Fruit fly (Drosophila melanogaster) whole organism, embryonic: ENCODE measurements around the gene mxt.

Experiments used
- B-H2 ChIP-seq: fragments of 200-800 bp; sonication (Bioruptor generic); optimal IDR thresholded peaks from 2 replicates; lab custom pipeline; 2018; ENCODE audit warnings: missing biosample characterization, mild to moderate bottlenecking, missing genetic modification characterization
- CG10209 ChIP-seq: fragments of 200-800 bp; sonication (Bioruptor generic); optimal IDR thresholded peaks from 3 replicates; lab custom pipeline; 2017; ENCODE audit warnings: missing biosample characterization, mild to moderate bottlenecking, missing genetic modification characterization, missing genetic modification reagents
- CG10462 ChIP-seq: fragments of 200-800 bp; sonication (Bioruptor generic); optimal IDR thresholded peaks from 2 replicates; lab custom pipeline; 2016; ENCODE audit warnings: missing biosample characterization, missing genetic modification characterization
- CG10959 ChIP-seq: fragments of 200-800 bp; sonication (Bioruptor generic); IDR thresholded peaks from 2 replicates; pipeline ENCODE4 v1.3.6; 2022; ENCODE audit warnings: missing biosample characterization, missing genetic modification characterization
- CG11085 ChIP-seq: fragments of 200-800 bp; sonication (Bioruptor generic); IDR thresholded peaks from 2 replicates; pipeline ENCODE4 v1.3.6; 2022; ENCODE audit warnings: missing biosample characterization, missing genetic modification characterization
- CG11504 ChIP-seq: fragments of 200-800 bp; sonication (Bioruptor generic); optimal IDR thresholded peaks from 3 replicates; lab custom pipeline; 2019; ENCODE audit warnings: missing biosample characterization, mild to moderate bottlenecking, missing genetic modification characterization, moderate library complexity
- CG11723 ChIP-seq: fragments of 200-800 bp; sonication (Bioruptor generic); optimal IDR thresholded peaks from 2 replicates; lab custom pipeline; 2017; ENCODE audit warnings: missing biosample characterization, mild to moderate bottlenecking, missing genetic modification characterization
- CG12391 ChIP-seq: fragments of 200-800 bp; sonication (Bioruptor generic); optimal IDR thresholded peaks from 3 replicates; lab custom pipeline; 2018; ENCODE audit warnings: missing biosample characterization, mild to moderate bottlenecking, missing genetic modification characterization, moderate library complexity
- CG12769 ChIP-seq: fragments of 200-800 bp; sonication (Bioruptor generic); optimal IDR thresholded peaks from 2 replicates; lab custom pipeline; 2019; ENCODE audit warnings: missing biosample characterization, mild to moderate bottlenecking, missing genetic modification characterization, moderate library complexity
- CG13287 ChIP-seq: fragments of 200-800 bp; sonication (Bioruptor generic); IDR thresholded peaks from 2 replicates; pipeline ENCODE4 v1.3.6; 2022; ENCODE audit warnings: missing biosample characterization, missing genetic modification characterization; ENCODE audit not compliant: partially characterized antibody
- CG13624 ChIP-seq: fragments of 200-800 bp; sonication (Bioruptor generic); optimal IDR thresholded peaks from 2 replicates; lab custom pipeline; 2016; ENCODE audit warnings: missing biosample characterization, missing genetic modification characterization
- CG14860 ChIP-seq: fragments of 200-800 bp; sonication (Bioruptor generic); IDR thresholded peaks from 3 replicates; pipeline ENCODE4 v1.3.6; 2022; ENCODE audit warnings: missing biosample characterization, missing genetic modification characterization; ENCODE audit not compliant: partially characterized antibody
- CG15696 ChIP-seq: fragments of 200-800 bp; sonication (Bioruptor generic); optimal IDR thresholded peaks from 2 replicates; lab custom pipeline; 2019; ENCODE audit warnings: missing biosample characterization, mild to moderate bottlenecking, missing genetic modification characterization, moderate library complexity
- CG1602 ChIP-seq: fragments of 200-800 bp; sonication (Bioruptor generic); optimal IDR thresholded peaks from 3 replicates; lab custom pipeline; 2016; ENCODE audit warnings: missing biosample characterization, missing genetic modification characterization
- CG16813 ChIP-seq: fragments of 200-800 bp; sonication (Bioruptor generic); IDR thresholded peaks from 3 replicates; pipeline ENCODE4 v1.3.6; 2022; ENCODE audit warnings: missing biosample characterization, missing genetic modification characterization; ENCODE audit not compliant: partially characterized antibody
- CG17612 ChIP-seq: fragments of 200-800 bp; sonication (Bioruptor generic); IDR thresholded peaks from 2 replicates; pipeline ENCODE4 v1.3.6; 2022; ENCODE audit warnings: missing biosample characterization, missing genetic modification characterization
- CG18599 ChIP-seq: fragments of 200-800 bp; sonication (Bioruptor generic); optimal IDR thresholded peaks from 3 replicates; lab custom pipeline; 2017; ENCODE audit warnings: missing biosample characterization, missing genetic modification characterization, mild to moderate bottlenecking, moderate library complexity, missing genetic modification reagents
- CG18619 ChIP-seq: fragments of 200-800 bp; sonication (Bioruptor generic); optimal IDR thresholded peaks from 3 replicates; lab custom pipeline; 2017; ENCODE audit warnings: missing biosample characterization, mild to moderate bottlenecking, missing genetic modification characterization
- CG2116 ChIP-seq: fragments of 200-800 bp; sonication (Bioruptor generic); optimal IDR thresholded peaks from 3 replicates; lab custom pipeline; 2018; ENCODE audit warnings: missing biosample characterization, mild to moderate bottlenecking, missing genetic modification characterization
- CG32532 ChIP-seq: fragments of 200-800 bp; sonication (Bioruptor generic); IDR thresholded peaks from 2 replicates; pipeline ENCODE4 v1.3.6; 2022; ENCODE audit warnings: missing biosample characterization, missing genetic modification characterization
- CG7963 ChIP-seq: fragments of 200-800 bp; sonication (Bioruptor generic); IDR thresholded peaks from 3 replicates; pipeline ENCODE4 v1.3.6; 2022; ENCODE audit warnings: missing biosample characterization, missing genetic modification characterization; ENCODE audit not compliant: partially characterized antibody
- CG8089 ChIP-seq: fragments of 200-800 bp; sonication (Bioruptor generic); optimal IDR thresholded peaks from 3 replicates; lab custom pipeline; 2016; ENCODE audit warnings: missing biosample characterization, missing genetic modification characterization
- Doc2 ChIP-seq: fragments of 200-800 bp; sonication (Bioruptor generic); IDR thresholded peaks from 2 replicates; pipeline ENCODE4 v1.3.6; 2022; ENCODE audit warnings: missing biosample characterization, missing genetic modification characterization
- Doc3 ChIP-seq: fragments of 200-800 bp; sonication (Bioruptor generic); IDR thresholded peaks from 3 replicates; pipeline ENCODE4 v1.3.6; 2022; ENCODE audit warnings: missing biosample characterization, missing genetic modification characterization; ENCODE audit not compliant: partially characterized antibody
- ERR ChIP-seq: fragments of 200-800 bp; sonication (Bioruptor generic); optimal IDR thresholded peaks from 2 replicates; lab custom pipeline; 2016; ENCODE audit warnings: missing biosample characterization, missing genetic modification characterization
- Eip74EF ChIP-seq, 2 experiments: fragments of 200-800 bp in 1 of 2; fragments of >200 bp in 1 of 2; sonication (Bioruptor generic) in 1 of 2; optimal IDR thresholded peaks; 2 replicates each; lab custom pipeline; 2017 to 2019; ENCODE audit warnings: missing biosample characterization in 2 of 2, missing genetic modification characterization in 2 of 2, mild to moderate bottlenecking in 1 of 2, moderate library complexity in 1 of 2
- Hr78 ChIP-seq, 2 experiments: fragments of 200-800 bp in 1 of 2; fragments of >200 bp in 1 of 2; sonication (Bioruptor generic) in 1 of 2; optimal IDR thresholded peaks; 2 replicates each; lab custom pipeline; 2017 to 2019; ENCODE audit warnings: missing biosample characterization in 2 of 2, missing genetic modification characterization in 2 of 2, mild to moderate bottlenecking in 1 of 2, moderate library complexity in 1 of 2
- Jarid2 ChIP-seq: fragments of 200-800 bp; sonication (Bioruptor generic); optimal IDR thresholded peaks from 3 replicates; lab custom pipeline; 2017; ENCODE audit warnings: mild to moderate bottlenecking, missing biosample characterization, missing genetic modification reagents, missing genetic modification characterization
- Max ChIP-seq: fragments of 200-800 bp; sonication (Bioruptor generic); optimal IDR thresholded peaks from 2 replicates; lab custom pipeline; 2016; ENCODE audit warnings: missing biosample characterization, mild to moderate bottlenecking, missing genetic modification characterization
- NK7.1 ChIP-seq: fragments of 200-800 bp; sonication (Bioruptor generic); optimal IDR thresholded peaks from 3 replicates; lab custom pipeline; 2016; ENCODE audit warnings: missing biosample characterization, missing genetic modification characterization
- Ptx1 ChIP-seq: fragments of 200-800 bp; sonication (Bioruptor generic); IDR thresholded peaks from 2 replicates; pipeline ENCODE4 v1.3.6; 2022; ENCODE audit warnings: missing biosample characterization, missing genetic modification characterization
- bbx ChIP-seq: fragments of 200-800 bp; sonication (Bioruptor generic); IDR thresholded peaks from 2 replicates; pipeline ENCODE4 v1.3.6; 2022; ENCODE audit warnings: missing biosample characterization, missing genetic modification characterization; ENCODE audit not compliant: partially characterized antibody
- chm ChIP-seq: fragments of 200-800 bp; sonication (Bioruptor generic); IDR thresholded peaks from 2 replicates; pipeline ENCODE4 v1.3.6; 2022; ENCODE audit warnings: missing biosample characterization, missing genetic modification characterization
- chn ChIP-seq: fragments of 200-800 bp; sonication (Bioruptor generic); optimal IDR thresholded peaks from 2 replicates; lab custom pipeline; 2016; ENCODE audit warnings: missing biosample characterization, missing genetic modification characterization
- crp ChIP-seq, 2 experiments: fragments of 200-800 bp; sonication (Bioruptor generic); optimal IDR thresholded peaks; 2 replicates in 1 of 2; 3 replicates in 1 of 2; lab custom pipeline; 2017; ENCODE audit warnings: missing biosample characterization in 2 of 2, missing genetic modification characterization in 2 of 2, mild to moderate bottlenecking in 1 of 2, moderate library complexity in 1 of 2
- dysf ChIP-seq: fragments of 200-800 bp; sonication (Bioruptor generic); IDR thresholded peaks from 3 replicates; pipeline ENCODE4 v1.3.6; 2022; ENCODE audit warnings: missing biosample characterization, missing genetic modification characterization
- eyg ChIP-seq: fragments of 200-800 bp; sonication (Bioruptor generic); optimal IDR thresholded peaks from 3 replicates; lab custom pipeline; 2016; ENCODE audit warnings: missing biosample characterization, missing genetic modification characterization
- gfzf ChIP-seq: fragments of 200-800 bp; sonication (Bioruptor generic); optimal IDR thresholded peaks from 2 replicates; lab custom pipeline; 2016; ENCODE audit warnings: missing biosample characterization, mild to moderate bottlenecking, missing genetic modification characterization, moderate library complexity
- inv ChIP-seq: fragments of 200-800 bp; sonication (Bioruptor generic); IDR thresholded peaks from 2 replicates; pipeline ENCODE4 v1.3.6; 2022; ENCODE audit warnings: missing biosample characterization, missing genetic modification characterization; ENCODE audit not compliant: partially characterized antibody
- jing ChIP-seq: fragments of 200-800 bp; sonication (Bioruptor generic); optimal IDR thresholded peaks from 2 replicates; lab custom pipeline; 2018; ENCODE audit warnings: missing biosample characterization, mild to moderate bottlenecking, missing genetic modification characterization
- nerfin-1 ChIP-seq: fragments of 200-800 bp; sonication (Bioruptor generic); optimal IDR thresholded peaks from 3 replicates; lab custom pipeline; 2019; ENCODE audit warnings: missing biosample characterization, mild to moderate bottlenecking, missing genetic modification characterization, moderate library complexity
- nerfin-2 ChIP-seq: fragments of 200-800 bp; sonication (Bioruptor generic); IDR thresholded peaks from 2 replicates; pipeline ENCODE4 v1.3.6; 2022; ENCODE audit warnings: missing biosample characterization, missing genetic modification characterization; ENCODE audit not compliant: partially characterized antibody
- otp ChIP-seq: fragments of 200-800 bp; sonication (Bioruptor generic); IDR thresholded peaks from 3 replicates; pipeline ENCODE4, ENCODE4 v1.3.6; 2022; ENCODE audit warnings: missing biosample characterization, missing genetic modification characterization
- pb ChIP-seq: fragments of 200-800 bp; sonication (Bioruptor generic); optimal IDR thresholded peaks from 3 replicates; lab custom pipeline; 2016; ENCODE audit warnings: missing biosample characterization, missing genetic modification characterization
- peb ChIP-seq: fragments of 200-800 bp; sonication (Bioruptor generic); IDR thresholded peaks from 2 replicates; pipeline ENCODE4 v1.3.6; 2022; ENCODE audit warnings: missing biosample characterization, missing genetic modification characterization
- sc ChIP-seq, 3 experiments: fragments of >200 bp in 2 of 3; fragments of 200-800 bp in 1 of 3; sonication (Bioruptor generic) in 1 of 3; optimal IDR thresholded peaks; 2 replicates in 2 of 3; 3 replicates in 1 of 3; lab custom pipeline; 2017; ENCODE audit warnings: mild to moderate bottlenecking in 1 of 3, missing biosample characterization in 1 of 3, missing genetic modification characterization in 1 of 3, missing genetic modification reagents in 1 of 3
- tap ChIP-seq: fragments of 200-800 bp; optimal IDR thresholded peaks from 3 replicates; lab custom pipeline; 2019; ENCODE audit warnings: missing biosample characterization, mild to moderate bottlenecking, missing genetic modification characterization, moderate library complexity

mxt gene

DNA sequence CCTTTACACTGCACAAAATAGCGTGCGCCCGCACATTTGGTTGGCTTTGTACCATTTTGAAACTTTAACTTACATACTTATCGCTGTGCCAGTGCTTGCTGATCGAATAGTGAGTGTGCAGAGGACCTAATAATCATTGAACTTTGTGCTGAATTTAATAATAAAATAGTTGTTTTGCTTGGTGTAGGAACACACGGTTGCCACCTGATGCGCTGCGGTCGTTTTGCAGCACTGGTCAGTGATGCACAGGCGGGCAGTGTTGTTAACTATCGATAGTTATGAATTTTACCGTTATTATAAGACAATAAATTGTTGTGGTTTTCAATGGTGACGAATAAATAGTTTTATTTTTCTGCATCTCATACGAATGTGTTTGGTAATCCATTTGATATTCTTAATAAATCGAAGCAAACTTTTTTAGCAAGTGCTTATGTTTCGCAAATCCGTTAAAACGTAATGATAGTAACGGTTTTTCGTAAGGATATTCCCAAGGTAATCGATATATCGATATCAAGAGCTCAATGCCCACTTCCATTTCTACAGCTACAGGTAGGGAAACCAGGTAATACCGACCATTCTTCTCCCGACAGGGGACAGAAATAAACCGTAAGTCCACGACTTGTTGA is 9.2 kb downstream of the mxt start, which contains the start of the genes tank and CG12194 (continued):
- TF ChIP-seq Doc2 (GFP tag; lab: Robert Waterston, UW) (peak; percentile 98), CG32532 (GFP tag; lab: Robert Waterston, UW) (peak; percentile 99), CG1602 (peak; percentile 99), sc (optimal IDR thresholded peaks at IDR 0.05; lab: Kevin White, UChicago) (no peak), sc (GFP tag; optimal IDR thresholded peaks at IDR 0.05; lab: Kevin White, UChicago) (peak; percentile 99), CG10959 (GFP tag; lab: Robert Waterston, UW) (peak; percentile 99), CG11723 (peak; percentile 98), nerfin-2 (GFP tag; lab: Robert Waterston, UW) (peak; percentile 60; the same call in 1 of the 2 replicates), CG18599 (peak; percentile 98), CG11085 (GFP tag; lab: Robert Waterston, UW) (peak; percentile 98), NK7.1 (GFP tag; lab: Kevin White, UChicago) (peak; percentile 98), pb (GFP tag; lab: Kevin White, UChicago) (peak; percentile 99), CG11504 (peak; percentile 97), nerfin-1 (tag; lab: Kevin White, UChicago) (peak; percentile 91), chn (GFP tag; lab: Kevin White, UChicago) (peak; percentile 99), Eip74EF (GFP tag; optimal IDR thresholded peaks at IDR 0.05; lab: Kevin White, UChicago) (peak in 1 of 2 experiments; percentile 96), CG12391 (peak; percentile 99), Doc3 (peak; percentile 82; the same call in 2 of the 3 replicates), CG13624 (peak; percentile 99), CG16813 (GFP tag; lab: Robert Waterston, UW) (peak; percentile 82), Ptx1 (GFP tag; lab: Robert Waterston, UW) (peak; percentile 100), inv (peak; percentile 72), CG18619 (GFP tag; lab: Kevin White, UChicago) (peak; percentile 99), peb (GFP tag; lab: Robert Waterston, UW) (peak; percentile 99), tap (tag; lab: Kevin White, UChicago) (peak; percentile 98), B-H2 (GFP tag; lab: Kevin White, UChicago) (peak; percentile 77), CG8089 (GFP tag; lab: Kevin White, UChicago) (peak; percentile 99), CG7963 (peak; percentile 45; the same call in 2 of the 3 replicates), bbx (GFP tag; lab: Robert Waterston, UW) (peak; percentile 73), CG15696 (peak; percentile 86), gfzf (GFP tag; lab: Kevin White, UChicago) (peak; percentile 37), crp (GFP tag; optimal IDR thresholded peaks at IDR 0.05; lab: Kevin White, UChicago) (peak; percentile 40 to 78), CG10462 (peak; percentile 98), Max (GFP tag; lab: Kevin White, UChicago) (peak; percentile 98), CG10209 (GFP tag; lab: Kevin White, UChicago) (peak; percentile 99), dysf (GFP tag; lab: Robert Waterston, UW) (peak; percentile 99), eyg (GFP tag; lab: Kevin White, UChicago) (peak; percentile 99), otp (peak; percentile 99), ERR (GFP tag; lab: Kevin White, UChicago) (peak; percentile 97), CG17612 (GFP tag; lab: Robert Waterston, UW) (peak; percentile 99), jing (GFP tag; lab: Kevin White, UChicago) (peak; percentile 99), CG13287 (GFP tag; lab: Robert Waterston, UW) (peak; percentile 77), Hr78 (GFP tag; optimal IDR thresholded peaks at IDR 0.05; lab: Kevin White, UChicago) (peak in 1 of 2 experiments; percentile 86), CG14860 (peak; percentile 74), Jarid2 (GFP tag; lab: Kevin White, UChicago) (peak; percentile 87), CG2116 (peak; percentile 90), chm (GFP tag; lab: Robert Waterston, UW) (peak; percentile 99), CG12769 (tag; lab: Kevin White, UChicago) (peak; percentile 100)
